Worm (Caenorhabditis elegans) whole organism, L2 larva: ENCODE data around the gene inf-1.
A peak's percentile ranks its signal among the peaks of the same experiment; 100 is the strongest.

Experiments
- C34F6.9 ChIP-seq: fragments of 150-350 bp; optimal IDR thresholded peaks from 2 replicates; lab custom pipeline; 2014; ENCODE audit warnings: missing biosample characterization, missing genetic modification characterization
- F13H6.1 ChIP-seq: sonication (generic microtip); optimal IDR thresholded peaks from 2 replicates; lab custom pipeline; 2016; ENCODE audit warnings: missing genetic modification characterization, missing compliant biosample characterization
- R02D3.7 ChIP-seq: fragments of 150-350 bp; optimal IDR thresholded peaks from 2 replicates; lab custom pipeline; 2014; ENCODE audit warnings: missing biosample characterization, missing genetic modification characterization
- Y55F3AM.14 ChIP-seq: fragments of 200-800 bp; sonication (Bioruptor generic); optimal IDR thresholded peaks from 2 replicates; lab custom pipeline; 2018; ENCODE audit warnings: mild to moderate bottlenecking, missing genetic modification characterization, missing compliant biosample characterization
- ZK546.5 ChIP-seq: sonication (generic microtip); optimal IDR thresholded peaks from 2 replicates; lab custom pipeline; 2017; ENCODE audit warnings: missing biosample characterization, missing genetic modification characterization
- alr-1 ChIP-seq: fragments of 150-350 bp; optimal IDR thresholded peaks from 2 replicates; lab custom pipeline; 2014; ENCODE audit warnings: missing biosample characterization, missing genetic modification characterization
- aly-2 ChIP-seq: fragments of 150-350 bp; optimal IDR thresholded peaks from 2 replicates; lab custom pipeline; 2014; ENCODE audit warnings: missing biosample characterization, missing genetic modification characterization
- ama-1 ChIP-seq: fragments of 150-350 bp; optimal IDR thresholded peaks from 2 replicates; lab custom pipeline; 2018; ENCODE audit warnings: inconsistent platforms
- ceh-82 ChIP-seq: fragments of 150-350 bp; optimal IDR thresholded peaks from 2 replicates; lab custom pipeline; 2014; ENCODE audit warnings: missing biosample characterization, missing genetic modification characterization
- crh-2 ChIP-seq: sonication (generic microtip); optimal IDR thresholded peaks from 2 replicates; lab custom pipeline; 2017; ENCODE audit warnings: missing biosample characterization, missing genetic modification characterization
- dmd-4 ChIP-seq: sonication (generic microtip); optimal IDR thresholded peaks from 2 replicates; lab custom pipeline; 2017; ENCODE audit warnings: missing biosample characterization, missing genetic modification characterization
- egl-27 ChIP-seq: sonication (generic microtip); optimal IDR thresholded peaks from 3 replicates; lab custom pipeline; 2017; ENCODE audit warnings: missing biosample characterization, missing genetic modification reagents, missing genetic modification characterization
- elt-1 ChIP-seq: fragments of 150-350 bp; optimal IDR thresholded peaks from 2 replicates; lab custom pipeline; 2014; ENCODE audit warnings: missing biosample characterization, missing genetic modification characterization
- elt-3 ChIP-seq: sonication (generic microtip); optimal IDR thresholded peaks from 2 replicates; lab custom pipeline; 2017; ENCODE audit warnings: missing biosample characterization, missing genetic modification characterization
- fos-1 ChIP-seq: fragments of 150-350 bp; optimal IDR thresholded peaks from 2 replicates; lab custom pipeline; 2014; ENCODE audit warnings: missing biosample characterization, missing genetic modification characterization
- gmeb-1 ChIP-seq: fragments of 150-350 bp; optimal IDR thresholded peaks from 2 replicates; lab custom pipeline; 2014; ENCODE audit warnings: missing biosample characterization, missing genetic modification characterization
- lin-11 ChIP-seq: fragments of 150-350 bp; sonication (generic microtip); optimal IDR thresholded peaks from 2 replicates; lab custom pipeline; 2014; ENCODE audit warnings: missing biosample characterization, missing genetic modification characterization, inconsistent platforms, mixed read lengths
- lin-13 ChIP-seq: fragments of 150-350 bp; optimal IDR thresholded peaks from 2 replicates; lab custom pipeline; 2014; ENCODE audit warnings: missing biosample characterization, missing genetic modification reagents, missing genetic modification characterization
- lin-39 ChIP-seq: fragments of 150-350 bp; optimal IDR thresholded peaks from 2 replicates; lab custom pipeline; 2014; ENCODE audit warnings: missing biosample characterization, missing genetic modification reagents, missing genetic modification characterization
- lsy-2 ChIP-seq, 2 experiments: fragments of 150-350 bp in 1 of 2; sonication (generic microtip) in 1 of 2; optimal IDR thresholded peaks; 2 replicates each; lab custom pipeline; 2014 to 2017; ENCODE audit warnings: missing biosample characterization in 2 of 2, missing genetic modification characterization in 2 of 2
- mbf-1 ChIP-seq: sonication (generic microtip); optimal IDR thresholded peaks from 2 replicates; lab custom pipeline; 2017; ENCODE audit warnings: missing biosample characterization, missing genetic modification characterization
- mdl-1 ChIP-seq, 2 experiments: fragments of 150-350 bp in 1 of 2; sonication (generic microtip) in 1 of 2; optimal IDR thresholded peaks; 2 replicates each; lab custom pipeline; 2017; ENCODE audit warnings: missing biosample characterization in 2 of 2, missing genetic modification characterization in 2 of 2
- nhr-11 ChIP-seq: fragments of 150-350 bp; optimal IDR thresholded peaks from 2 replicates; lab custom pipeline; 2014; ENCODE audit warnings: missing biosample characterization, missing genetic modification characterization
- nhr-12 ChIP-seq: fragments of 150-350 bp; optimal IDR thresholded peaks from 2 replicates; lab custom pipeline; 2014; ENCODE audit warnings: missing biosample characterization, missing genetic modification characterization
- nhr-129 ChIP-seq: fragments of 150-350 bp; optimal IDR thresholded peaks from 2 replicates; lab custom pipeline; 2014; ENCODE audit warnings: missing biosample characterization, missing genetic modification characterization
- nhr-21 ChIP-seq: fragments of 150-350 bp; optimal IDR thresholded peaks from 2 replicates; lab custom pipeline; 2014; ENCODE audit warnings: missing biosample characterization, missing genetic modification characterization
- nhr-23 ChIP-seq: fragments of 150-350 bp; optimal IDR thresholded peaks from 2 replicates; lab custom pipeline; 2014; ENCODE audit warnings: missing biosample characterization, missing genetic modification reagents, missing genetic modification characterization
- nhr-25 ChIP-seq: fragments of 150-350 bp; sonication (generic microtip); optimal IDR thresholded peaks from 3 replicates; lab custom pipeline; 2014; ENCODE audit warnings: missing biosample characterization, missing genetic modification characterization
- nhr-6 ChIP-seq: fragments of 150-350 bp; optimal IDR thresholded peaks from 2 replicates; lab custom pipeline; 2014; ENCODE audit warnings: missing biosample characterization, missing genetic modification characterization
- nhr-77 ChIP-seq: fragments of 150-350 bp; optimal IDR thresholded peaks from 2 replicates; lab custom pipeline; 2014; ENCODE audit warnings: missing biosample characterization, missing genetic modification characterization
- peb-1 ChIP-seq: fragments of 150-350 bp; optimal IDR thresholded peaks from 2 replicates; lab custom pipeline; 2014; ENCODE audit warnings: missing biosample characterization, missing genetic modification characterization
- skn-1 ChIP-seq: sonication (generic microtip); optimal IDR thresholded peaks from 2 replicates; lab custom pipeline; 2017; ENCODE audit warnings: missing biosample characterization, missing genetic modification characterization
- sma-3 ChIP-seq: sonication (generic microtip); optimal IDR thresholded peaks from 2 replicates; lab custom pipeline; 2016; ENCODE audit warnings: missing genetic modification reagents, missing genetic modification characterization, missing compliant biosample characterization
- sma-9 ChIP-seq, 2 experiments: fragments of 150-350 bp in 1 of 2; sonication (generic microtip) in 1 of 2; optimal IDR thresholded peaks; 2 replicates each; lab custom pipeline; 2014 to 2016; ENCODE audit warnings: missing genetic modification characterization in 2 of 2, mild to moderate bottlenecking in 1 of 2, missing biosample characterization in 1 of 2, missing compliant biosample characterization in 1 of 2, missing genetic modification reagents in 1 of 2, moderate library complexity in 1 of 2
- snpc-4 ChIP-seq: fragments of 150-350 bp; optimal IDR thresholded peaks from 2 replicates; lab custom pipeline; 2014; ENCODE audit warnings: missing biosample characterization, missing genetic modification characterization
- unc-39 ChIP-seq: fragments of 150-350 bp; optimal IDR thresholded peaks from 2 replicates; lab custom pipeline; 2014; ENCODE audit warnings: missing biosample characterization, missing genetic modification characterization
- unc-55 ChIP-seq: fragments of 150-350 bp; sonication (generic microtip); optimal IDR thresholded peaks from 3 replicates; lab custom pipeline; 2014; ENCODE audit warnings: missing biosample characterization, missing genetic modification reagents, missing genetic modification characterization
- unc-62 ChIP-seq: fragments of 150-350 bp; optimal IDR thresholded peaks from 2 replicates; lab custom pipeline; 2014; ENCODE audit warnings: missing biosample characterization, missing genetic modification reagents, missing genetic modification characterization
- zag-1 ChIP-seq: fragments of 150-350 bp; optimal IDR thresholded peaks from 2 replicates; lab custom pipeline; 2014; ENCODE audit warnings: missing biosample characterization, missing genetic modification characterization
- ztf-11 ChIP-seq: sonication (generic microtip); optimal IDR thresholded peaks from 2 replicates; lab custom pipeline; 2017; ENCODE audit warnings: missing biosample characterization, missing genetic modification characterization

inf-1 gene

DNA sequence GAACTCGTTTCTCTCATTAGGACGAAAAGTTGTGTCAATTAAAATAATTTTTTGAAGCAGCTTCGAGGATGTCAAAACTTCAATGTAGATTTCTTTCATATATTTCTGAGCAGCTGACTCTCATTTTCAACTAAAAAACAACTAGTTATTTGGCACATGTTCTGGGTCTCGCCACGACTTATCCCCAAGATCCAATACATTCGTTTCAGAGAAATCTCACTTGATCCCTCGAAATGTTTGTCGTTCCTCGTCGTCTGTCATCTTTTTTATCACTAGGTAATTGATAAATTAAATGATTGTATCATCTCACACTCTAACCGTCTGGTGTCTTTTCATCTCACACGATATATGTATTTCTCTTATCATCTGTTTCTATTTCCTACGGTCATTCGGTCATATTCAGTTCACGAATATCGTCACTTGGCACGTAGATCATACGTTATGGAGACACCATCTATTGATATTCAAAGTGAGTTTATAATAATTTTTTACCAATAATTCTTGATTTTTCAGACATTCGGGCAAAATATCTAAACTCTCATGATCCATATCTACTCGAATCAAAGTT lies 32.1 kb downstream of the inf-1 start, which contains the start of the genes rpn-6.1 and F57B9.1:
Gene rpn-6.1, minus strand, starts transcription at position 65 of the 568 bp plus-strand sequence.
Gene F57B9.1, plus strand, starts transcription at position 154 of the 568 bp plus-strand sequence.
- TF ChIP-seq skn-1 (peak; percentile 12), ceh-82 (no peak), zag-1 (tag; lab: Kevin White, UChicago) (no peak), ztf-11 (tag; lab: Kevin White, UChicago) (no peak), nhr-129 (tag; lab: Kevin White, UChicago) (peak; percentile 36), nhr-21 (tag; lab: Kevin White, UChicago) (no peak), nhr-23 (no peak), C34F6.9 (peak; percentile 48), dmd-4 (no peak), sma-9 (GFP tag; optimal IDR thresholded peaks at IDR 0.05; lab: Kevin White, UChicago) (peak; percentile 60), sma-9 (tag; optimal IDR thresholded peaks at IDR 0.05; lab: Kevin White, UChicago) (no peak), alr-1 (no peak), unc-55 (no peak), ama-1 (lab: Kevin White, UChicago) (no peak), egl-27 (tag; lab: Kevin White, UChicago) (no peak), lin-11 (tag; lab: Kevin White, UChicago) (no peak), nhr-25 (tag; lab: Kevin White, UChicago) (no peak), elt-1 (no peak), nhr-11 (tag; lab: Kevin White, UChicago) (no peak), mdl-1 (tag; optimal IDR thresholded peaks at IDR 0.05; lab: Kevin White, UChicago) (no peak), nhr-77 (tag; lab: Kevin White, UChicago) (no peak), snpc-4 (tag; lab: Kevin White, UChicago) (no peak), mbf-1 (tag; lab: Kevin White, UChicago) (no peak), unc-39 (tag; lab: Kevin White, UChicago) (no peak), unc-62 (GFP tag; lab: Kevin White, UChicago) (no peak), crh-2 (tag; lab: Kevin White, UChicago) (peak; percentile 21), fos-1 (tag; lab: Kevin White, UChicago) (peak; percentile 82), sma-3 (no peak), gmeb-1 (no peak), lin-39 (tag; lab: Kevin White, UChicago) (no peak), elt-3 (tag; lab: Kevin White, UChicago) (no peak), R02D3.7 (tag; lab: Kevin White, UChicago) (no peak), Y55F3AM.14 (GFP tag; lab: Kevin White, UChicago) (no peak), F13H6.1 (tag; lab: Kevin White, UChicago) (no peak), peb-1 (tag; lab: Kevin White, UChicago) (no peak), lsy-2 (tag; optimal IDR thresholded peaks at IDR 0.05; lab: Kevin White, UChicago) (peak in 1 of 2 experiments; percentile 62)

DNA sequence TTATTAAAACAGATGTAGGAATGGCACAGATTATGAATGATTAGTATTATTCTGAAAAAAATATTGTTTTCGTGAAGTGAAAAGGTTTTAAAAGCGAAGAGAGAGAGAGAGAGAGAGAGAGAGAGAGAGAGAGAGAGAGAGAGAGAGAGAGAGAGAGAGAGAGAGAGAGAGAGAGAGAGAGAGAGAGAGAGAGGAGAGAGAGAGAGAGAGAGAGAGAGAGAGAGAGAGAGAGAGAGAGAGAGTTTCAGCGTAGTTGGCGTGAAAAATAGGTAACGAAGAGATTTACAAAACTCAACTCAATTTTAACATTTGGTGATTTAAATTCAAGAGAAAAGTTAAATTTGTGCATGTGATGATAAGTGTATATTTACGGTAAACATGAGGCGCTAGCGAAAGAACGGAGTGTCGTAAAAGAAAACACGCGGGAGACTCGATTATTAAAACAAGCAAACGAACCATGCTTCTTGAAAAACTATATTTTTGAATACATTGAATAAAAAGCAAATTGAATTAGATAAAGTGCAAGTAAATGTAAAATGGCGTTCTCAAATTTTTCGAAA lies 38.2 kb downstream of the inf-1 start, which contains the start of gene panl-2:
Gene panl-2, minus strand, starts transcription at position 51 of the 560 bp plus-strand sequence.
- TF ChIP-seq lin-13 (GFP tag; lab: Kevin White, UChicago), result peak; percentile 28
- no peak for TF ChIP-seq snpc-4 (tag; lab: Kevin White, UChicago)
- no peak for TF ChIP-seq aly-2 (tag; lab: Kevin White, UChicago)
- no peak for TF ChIP-seq elt-3 (tag; lab: Kevin White, UChicago)
- TF ChIP-seq sma-9 (GFP tag; optimal IDR thresholded peaks at IDR 0.05; lab: Kevin White, UChicago), result peak; percentile 32
- TF ChIP-seq sma-9 (tag; optimal IDR thresholded peaks at IDR 0.05; lab: Kevin White, UChicago), result no peak
- peak; percentile 34 for TF ChIP-seq crh-2 (tag; lab: Kevin White, UChicago)
- no peak for TF ChIP-seq peb-1 (tag; lab: Kevin White, UChicago)
- TF ChIP-seq nhr-25 (tag; lab: Kevin White, UChicago), result no peak
- TF ChIP-seq elt-1, result no peak
- TF ChIP-seq gmeb-1, result peak; percentile 86
- TF ChIP-seq unc-55, result peak; percentile 77
- peak; percentile 80 for TF ChIP-seq R02D3.7 (tag; lab: Kevin White, UChicago)
- no peak for TF ChIP-seq F13H6.1 (tag; lab: Kevin White, UChicago)
- TF ChIP-seq dmd-4, result no peak
- TF ChIP-seq nhr-129 (tag; lab: Kevin White, UChicago), result peak; percentile 57
- no peak for TF ChIP-seq egl-27 (tag; lab: Kevin White, UChicago)
- no peak for TF ChIP-seq nhr-21 (tag; lab: Kevin White, UChicago)
- no peak for TF ChIP-seq nhr-12 (tag; lab: Kevin White, UChicago)
- TF ChIP-seq lsy-2 (tag; optimal IDR thresholded peaks at IDR 0.05; lab: Kevin White, UChicago), result peak; percentile 60 to 87
- no peak for TF ChIP-seq ZK546.5 (tag; lab: Kevin White, UChicago)
- no peak for TF ChIP-seq nhr-6 (tag; lab: Kevin White, UChicago)
- TF ChIP-seq C34F6.9, result peak; percentile 71
- no peak for TF ChIP-seq alr-1
